Fruit fly (Drosophila melanogaster) Kc167 (cell line): ENCODE results near the gene CG9717.

ENCODE experiments used
- Myc ChIP-seq: fragments of >200 bp; optimal IDR thresholded peaks from 2 replicates; lab custom pipeline; 2017; ENCODE audit warnings: missing external identifiers
- h ChIP-seq: fragments of >200 bp; optimal IDR thresholded peaks from 3 replicates; lab custom pipeline; 2018; ENCODE audit warnings: missing external identifiers
- insv ChIP-seq: fragments of >200 bp; optimal IDR thresholded peaks from 3 replicates; lab custom pipeline; 2018; ENCODE audit warnings: missing external identifiers
- psq ChIP-seq: fragments of >200 bp; optimal IDR thresholded peaks from 2 replicates; lab custom pipeline; 2017; ENCODE audit warnings: missing external identifiers

DNA sequence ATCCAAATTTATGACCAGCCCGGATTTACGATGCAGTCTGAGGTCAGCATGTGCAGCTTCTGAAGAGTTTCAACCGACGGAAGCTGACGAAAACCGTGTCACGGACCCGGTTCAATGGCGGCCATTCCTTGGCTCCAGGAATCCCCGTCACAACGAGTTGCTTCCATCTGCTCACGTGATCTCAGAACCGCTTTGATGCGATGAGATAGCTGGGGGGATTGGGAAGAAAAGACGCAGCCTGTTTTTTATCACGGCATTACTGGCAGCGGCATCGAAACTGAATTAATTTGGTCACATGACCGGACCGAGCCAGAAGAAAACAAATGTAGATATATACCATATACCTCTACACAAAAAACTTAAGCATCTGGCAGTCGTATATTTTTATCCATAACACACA lies 3.7 kb upstream of the CG9717 start:
- no peak for TF ChIP-seq psq (lab: Kevin White, UChicago)
- TF ChIP-seq Myc (lab: Kevin White, UChicago), result no peak
- no peak for TF ChIP-seq h
- TF ChIP-seq insv, result no peak
